Fruit fly (Drosophila melanogaster): ENCODE measurements around the gene Myo61F.

Myo61F gene

DNA sequence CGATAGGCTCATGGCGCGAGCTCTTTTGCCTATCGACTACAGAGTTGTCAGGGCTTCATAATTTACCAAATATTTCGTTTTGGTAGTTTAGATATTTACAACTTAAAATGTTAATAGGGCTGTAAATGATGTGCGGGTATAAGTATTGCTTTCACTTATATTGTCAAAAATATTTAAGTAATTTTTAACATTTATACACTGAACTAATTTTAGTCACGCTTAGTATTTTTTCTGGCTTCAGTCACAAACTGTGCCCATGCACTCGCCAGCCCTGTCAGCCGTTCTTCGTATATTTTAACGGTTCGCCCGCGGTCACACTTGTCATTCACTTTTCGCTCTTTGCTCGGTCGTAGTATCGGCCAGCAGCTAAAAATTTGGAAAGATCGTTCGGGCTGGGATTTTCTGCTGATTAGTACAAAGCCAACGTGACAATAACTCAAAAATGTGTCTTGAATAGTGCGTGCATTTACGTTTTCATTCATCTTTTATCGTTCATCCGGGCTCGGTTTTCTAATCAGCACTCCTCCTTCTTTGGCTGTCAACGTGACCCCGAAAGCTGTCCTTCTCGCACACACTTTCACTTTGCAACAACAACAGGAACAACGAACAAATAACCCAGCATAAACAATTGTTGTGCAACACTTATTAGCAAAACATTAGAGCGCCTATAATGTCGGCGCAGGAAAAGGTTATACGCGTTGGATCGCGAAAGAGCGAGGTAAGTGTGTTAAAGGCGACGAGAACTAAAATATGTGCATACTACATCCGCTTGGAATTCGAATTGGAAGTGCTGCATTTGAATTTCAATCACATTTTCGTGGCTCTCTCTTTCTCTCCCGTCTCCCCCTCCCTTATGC lies 16.5 kb downstream of the Myo61F start, which contains the start of the genes Hmbs and CG2211 (continued):
- no peak for TF ChIP-seq cg (GFP tag; optimal IDR thresholded peaks at IDR 0.05)
- TF ChIP-seq Antp (GFP tag; optimal IDR thresholded peaks at IDR 0.05), result peak; percentile 82
- peak; percentile 75 for TF ChIP-seq esg (GFP tag; conservative IDR thresholded peaks at IDR 0.05)
- peak; percentile 83 for TF ChIP-seq pnt (GFP tag; optimal IDR thresholded peaks at IDR 0.05)
- peak; percentile 70; the same call in 3 of the 4 replicates for TF ChIP-seq Dll (GFP tag; IDR thresholded peaks at IDR 0.05; ENCODE audit: partially characterized antibody)
- TF ChIP-seq Bgb (GFP tag; IDR thresholded peaks at IDR 0.05; ENCODE audit: partially characterized antibody), result peak; percentile 42; the same call in 1 of the 2 replicates
- no peak for TF ChIP-seq gt (GFP tag; IDR thresholded peaks at IDR 0.05)
- TF ChIP-seq CG30403 (GFP tag; optimal IDR thresholded peaks at IDR 0.05), result peak; percentile 89
- TF ChIP-seq p53 (GFP tag; optimal IDR thresholded peaks at IDR 0.05), result peak; percentile 7
- peak; percentile 35; the same call in 1 of the 3 replicates for TF ChIP-seq sr (GFP tag; IDR thresholded peaks at IDR 0.05)
- TF ChIP-seq CG9609 (GFP tag; optimal IDR thresholded peaks at IDR 0.05), result peak; percentile 89
- TF ChIP-seq CG17912 (GFP tag; optimal IDR thresholded peaks at IDR 0.05), result no peak
- TF ChIP-seq CG2889 (GFP tag; IDR thresholded peaks at IDR 0.05), result peak; percentile 76; the same call in 2 of the 3 replicates
- peak; percentile 92 for TF ChIP-seq stwl (tag; optimal IDR thresholded peaks at IDR 0.05)
- TF ChIP-seq bbx (GFP tag; IDR thresholded peaks at IDR 0.05; ENCODE audit: partially characterized antibody), result peak; percentile 49
- peak; percentile 84 for TF ChIP-seq Sox102F (GFP tag; optimal IDR thresholded peaks at IDR 0.05)
- TF ChIP-seq pzg (GFP tag; optimal IDR thresholded peaks at IDR 0.05), result peak; percentile 95
- peak; percentile 75 for TF ChIP-seq CG6683 (GFP tag; optimal IDR thresholded peaks at IDR 0.05)
- no peak for TF ChIP-seq CG10431 (GFP tag; optimal IDR thresholded peaks at IDR 0.05)
- TF ChIP-seq Mes4 (GFP tag; optimal IDR thresholded peaks at IDR 0.05), result peak; percentile 87
- no peak for TF ChIP-seq Dip2 (GFP tag; IDR thresholded peaks at IDR 0.05)
- peak; percentile 26 for TF ChIP-seq CG6654 (GFP tag; optimal IDR thresholded peaks at IDR 0.05)
- TF ChIP-seq CG32767 (GFP tag; IDR thresholded peaks at IDR 0.05), result peak; percentile 68; the same call in 1 of the 2 replicates
- peak; percentile 69 for TF ChIP-seq BEAF-32 (GFP tag; optimal IDR thresholded peaks at IDR 0.05)
- no peak for TF ChIP-seq hb (GFP tag; IDR thresholded peaks at IDR 0.05; ENCODE audit: partially characterized antibody)
- TF ChIP-seq dmrt99B (tag; optimal IDR thresholded peaks at IDR 0.05), result no peak
- peak; percentile 71 for TF ChIP-seq CG34376 (GFP tag; optimal IDR thresholded peaks at IDR 0.05)
- peak; percentile 90 for TF ChIP-seq HmgD (GFP tag; optimal IDR thresholded peaks at IDR 0.05)
- TF ChIP-seq CG18011 (GFP tag; optimal IDR thresholded peaks at IDR 0.05), result peak; percentile 76
- no peak; the same call in 1 of the 2 replicates for TF ChIP-seq hbn (GFP tag; IDR thresholded peaks at IDR 0.05; ENCODE audit: partially characterized antibody)
- no peak for TF ChIP-seq zf30C (GFP tag; optimal IDR thresholded peaks at IDR 0.05)
- TF ChIP-seq jing (GFP tag; optimal IDR thresholded peaks at IDR 0.05), result no peak
- peak; percentile 93 for TF ChIP-seq bab2 (GFP tag; optimal IDR thresholded peaks at IDR 0.05)
- TF ChIP-seq Hmr (GFP tag; optimal IDR thresholded peaks at IDR 0.05), result peak; percentile 82
- peak; percentile 92 for TF ChIP-seq CG15696 (tag; optimal IDR thresholded peaks at IDR 0.05)
- peak; percentile 88 for TF ChIP-seq CG16863 (GFP tag; optimal IDR thresholded peaks at IDR 0.05)
- TF ChIP-seq zen (tag; optimal IDR thresholded peaks at IDR 0.05), result peak; percentile 87
- peak; percentile 75 for TF ChIP-seq CrebB (tag; optimal IDR thresholded peaks at IDR 0.05)
- TF ChIP-seq CG8944 (GFP tag; optimal IDR thresholded peaks at IDR 0.05), result peak; percentile 89
- TF ChIP-seq danr (GFP tag; IDR thresholded peaks at IDR 0.05), result peak; percentile 68
- peak; percentile 82 for TF ChIP-seq bcd (GFP tag; optimal IDR thresholded peaks at IDR 0.05)
- TF ChIP-seq CG17385 (GFP tag; optimal IDR thresholded peaks at IDR 0.05), result peak; percentile 67
- TF ChIP-seq CG18599 (GFP tag; optimal IDR thresholded peaks at IDR 0.05), result peak; percentile 91
- TF ChIP-seq br (optimal IDR thresholded peaks at IDR 0.05), result no peak
- TF ChIP-seq Lpt (GFP tag; optimal IDR thresholded peaks at IDR 0.05), result no peak
- TF ChIP-seq sqz (GFP tag; optimal IDR thresholded peaks at IDR 0.05), result no peak
- TF ChIP-seq Elba2 (GFP tag; optimal IDR thresholded peaks at IDR 0.05), result peak; percentile 84
- peak; percentile 82 for TF ChIP-seq CG17361 (GFP tag; IDR thresholded peaks at IDR 0.05)

Measured in whole organism, embryonic.